Fruit fly (Drosophila melanogaster) whole organism, embryonic: ENCODE data around the gene NimC1.

ENCODE experiments used
- Adf1 ChIP-seq: fragments of 200-800 bp; sonication (Bioruptor generic); IDR thresholded peaks from 2 replicates; pipeline ENCODE4 v1.3.6; 2022; ENCODE audit warnings: missing biosample characterization, missing genetic modification characterization
- CG11093 ChIP-seq: fragments of 200-800 bp; sonication (Bioruptor generic); IDR thresholded peaks from 3 replicates; pipeline ENCODE4 v1.3.6; 2022; ENCODE audit warnings: missing biosample characterization, missing genetic modification characterization
- CG11247 ChIP-seq: fragments of 200-800 bp; sonication (Bioruptor generic); IDR thresholded peaks from 2 replicates; pipeline ENCODE4 v1.3.6; 2022; ENCODE audit warnings: missing biosample characterization, missing genetic modification characterization
- CG12744 ChIP-seq: fragments of 200-800 bp; sonication (Bioruptor generic); optimal IDR thresholded peaks from 2 replicates; lab custom pipeline; 2016; ENCODE audit warnings: missing biosample characterization, missing genetic modification characterization
- CG12769 ChIP-seq: fragments of 200-800 bp; sonication (Bioruptor generic); optimal IDR thresholded peaks from 2 replicates; lab custom pipeline; 2019; ENCODE audit warnings: missing biosample characterization, mild to moderate bottlenecking, missing genetic modification characterization, moderate library complexity
- CG13894 ChIP-seq: fragments of 200-800 bp; sonication (Bioruptor generic); optimal IDR thresholded peaks from 3 replicates; lab custom pipeline; 2018; ENCODE audit warnings: missing biosample characterization, mild to moderate bottlenecking, missing genetic modification characterization, moderate library complexity
- CG14441 ChIP-seq: fragments of 200-800 bp; sonication (Bioruptor generic); IDR thresholded peaks from 2 replicates; pipeline ENCODE4 v1.3.6; 2022; ENCODE audit warnings: missing biosample characterization, missing genetic modification characterization
- CG17829 ChIP-seq: fragments of 200-800 bp; optimal IDR thresholded peaks from 2 replicates; lab custom pipeline; 2019; ENCODE audit warnings: missing biosample characterization, mild to moderate bottlenecking, missing genetic modification characterization, moderate library complexity
- CG18619 ChIP-seq: fragments of 200-800 bp; sonication (Bioruptor generic); optimal IDR thresholded peaks from 3 replicates; lab custom pipeline; 2017; ENCODE audit warnings: missing biosample characterization, mild to moderate bottlenecking, missing genetic modification characterization
- CG2116 ChIP-seq: fragments of 200-800 bp; sonication (Bioruptor generic); optimal IDR thresholded peaks from 3 replicates; lab custom pipeline; 2018; ENCODE audit warnings: missing biosample characterization, mild to moderate bottlenecking, missing genetic modification characterization
- CG2199 ChIP-seq: fragments of 200-800 bp; sonication (Bioruptor generic); IDR thresholded peaks from 3 replicates; pipeline ENCODE4 v1.3.6; 2022; ENCODE audit warnings: missing biosample characterization, missing genetic modification characterization
- CG2678 ChIP-seq: fragments of 200-800 bp; sonication (Bioruptor generic); optimal IDR thresholded peaks from 3 replicates; lab custom pipeline; 2019; ENCODE audit warnings: missing biosample characterization, mild to moderate bottlenecking, missing genetic modification characterization, moderate library complexity
- CG2875 ChIP-seq: fragments of 200-800 bp; sonication (Bioruptor generic); optimal IDR thresholded peaks from 2 replicates; lab custom pipeline; 2017; ENCODE audit warnings: missing biosample characterization, mild to moderate bottlenecking, missing genetic modification characterization, missing genetic modification reagents
- CG3065 ChIP-seq: fragments of 200-800 bp; sonication (Bioruptor generic); optimal IDR thresholded peaks from 2 replicates; lab custom pipeline; 2016; ENCODE audit warnings: missing biosample characterization, missing genetic modification characterization
- CG3163 ChIP-seq: fragments of 200-800 bp; sonication (Bioruptor generic); optimal IDR thresholded peaks from 3 replicates; lab custom pipeline; 2016; ENCODE audit warnings: missing biosample characterization, missing genetic modification characterization
- CG32767 ChIP-seq: fragments of 200-800 bp; sonication (Bioruptor generic); IDR thresholded peaks from 2 replicates; pipeline ENCODE4 v1.3.6; 2022; ENCODE audit warnings: missing biosample characterization, missing genetic modification characterization
- CG3281 ChIP-seq: fragments of 200-800 bp; sonication (Bioruptor generic); optimal IDR thresholded peaks from 3 replicates; lab custom pipeline; 2017; ENCODE audit warnings: missing biosample characterization, mild to moderate bottlenecking, missing genetic modification characterization
- CG34224 ChIP-seq: fragments of 200-800 bp; sonication (Bioruptor generic); IDR thresholded peaks from 3 replicates; pipeline ENCODE4 v1.3.6; 2022; ENCODE audit warnings: missing biosample characterization, missing genetic modification characterization; ENCODE audit not compliant: partially characterized antibody
- CG34422 ChIP-seq: fragments of 200-800 bp; sonication (Bioruptor generic); IDR thresholded peaks from 3 replicates; pipeline ENCODE4 v1.3.6; 2022; ENCODE audit warnings: missing biosample characterization, missing genetic modification characterization
- CG3838 ChIP-seq: fragments of 200-800 bp; sonication (Bioruptor generic); optimal IDR thresholded peaks from 3 replicates; lab custom pipeline; 2016; ENCODE audit warnings: missing biosample characterization, missing genetic modification characterization
- CG5180 ChIP-seq: fragments of 200-800 bp; sonication (Bioruptor generic); optimal IDR thresholded peaks from 3 replicates; lab custom pipeline; 2017; ENCODE audit warnings: missing biosample characterization, missing genetic modification characterization, mild to moderate bottlenecking, moderate library complexity, missing genetic modification reagents
- CG6175 ChIP-seq: fragments of 200-800 bp; sonication (Bioruptor generic); IDR thresholded peaks from 3 replicates; pipeline ENCODE4 v1.3.6; 2022; ENCODE audit warnings: missing biosample characterization, missing genetic modification characterization
- CG7271 ChIP-seq: fragments of 200-800 bp; sonication (Bioruptor generic); optimal IDR thresholded peaks from 2 replicates; lab custom pipeline; 2018; ENCODE audit warnings: missing biosample characterization, mild to moderate bottlenecking, missing genetic modification characterization, moderate library complexity
- CG7372 ChIP-seq: fragments of 200-800 bp; sonication (Bioruptor generic); IDR thresholded peaks from 2 replicates; pipeline ENCODE4 v1.3.6; 2022; ENCODE audit warnings: missing biosample characterization, missing genetic modification characterization
- CG7963 ChIP-seq: fragments of 200-800 bp; sonication (Bioruptor generic); IDR thresholded peaks from 3 replicates; pipeline ENCODE4 v1.3.6; 2022; ENCODE audit warnings: missing biosample characterization, missing genetic modification characterization; ENCODE audit not compliant: partially characterized antibody
- CG8290 ChIP-seq, 3 experiments: fragments of 200-800 bp; sonication (Bioruptor generic); optimal IDR thresholded peaks; 2 replicates each; lab custom pipeline; 2016 to 2019; ENCODE audit warnings: missing biosample characterization in 3 of 3, missing genetic modification characterization in 3 of 3, mild to moderate bottlenecking in 2 of 3, moderate library complexity in 1 of 3
- Dref ChIP-seq: fragments of 200-800 bp; sonication (Bioruptor generic); IDR thresholded peaks from 2 replicates; pipeline ENCODE4 v1.3.6; 2022; ENCODE audit warnings: missing biosample characterization, missing genetic modification characterization
- Ets65A ChIP-seq: fragments of 200-800 bp; sonication (Bioruptor generic); peaks from one replicate; lab custom pipeline; 2016; ENCODE audit warnings: missing biosample characterization, missing genetic modification characterization
- Fer1 ChIP-seq: fragments of 200-800 bp; sonication (Bioruptor generic); optimal IDR thresholded peaks from 2 replicates; lab custom pipeline; 2017; ENCODE audit warnings: missing biosample characterization, mild to moderate bottlenecking, missing genetic modification characterization
- Fer3 ChIP-seq: fragments of 200-800 bp; sonication (Bioruptor generic); optimal IDR thresholded peaks from 2 replicates; lab custom pipeline; 2018; ENCODE audit warnings: missing biosample characterization, mild to moderate bottlenecking, missing genetic modification characterization, moderate library complexity
- H2.0 ChIP-seq: fragments of 200-800 bp; sonication (Bioruptor generic); IDR thresholded peaks from 2 replicates; pipeline ENCODE4 v1.3.6; 2022; ENCODE audit warnings: missing biosample characterization, missing genetic modification characterization
- HmgZ ChIP-seq: fragments of 200-800 bp; sonication (Bioruptor generic); optimal IDR thresholded peaks from 2 replicates; lab custom pipeline; 2018; ENCODE audit warnings: missing biosample characterization, mild to moderate bottlenecking, missing genetic modification characterization
- Hmr ChIP-seq: fragments of 200-800 bp; sonication (Bioruptor generic); optimal IDR thresholded peaks from 3 replicates; lab custom pipeline; 2017; ENCODE audit warnings: mild to moderate bottlenecking, missing biosample characterization, missing genetic modification reagents, missing genetic modification characterization
- Hr39 ChIP-seq: fragments of >200 bp; optimal IDR thresholded peaks from 2 replicates; lab custom pipeline; 2017
- Jarid2 ChIP-seq: fragments of 200-800 bp; sonication (Bioruptor generic); optimal IDR thresholded peaks from 3 replicates; lab custom pipeline; 2017; ENCODE audit warnings: mild to moderate bottlenecking, missing biosample characterization, missing genetic modification reagents, missing genetic modification characterization
- Stat92E ChIP-seq, 3 experiments: fragments of >200 bp in 2 of 3; fragments of 200-800 bp in 1 of 3; sonication (Bioruptor generic) in 1 of 3; optimal IDR thresholded peaks; 2 replicates each; lab custom pipeline; 2017 to 2019; ENCODE audit warnings: missing biosample characterization in 3 of 3, missing genetic modification characterization in 3 of 3, mild to moderate bottlenecking in 1 of 3, moderate library complexity in 1 of 3
- Vsx1 ChIP-seq: fragments of 200-800 bp; sonication (Bioruptor generic); optimal IDR thresholded peaks from 2 replicates; lab custom pipeline; 2017; ENCODE audit warnings: missing biosample characterization, mild to moderate bottlenecking, missing genetic modification characterization, missing genetic modification reagents
- al ChIP-seq: fragments of 200-800 bp; sonication (Bioruptor generic); IDR thresholded peaks from 2 replicates; pipeline ENCODE4 v1.3.6; 2022; ENCODE audit warnings: missing biosample characterization, missing genetic modification characterization
- caup ChIP-seq: fragments of 200-800 bp; sonication (Bioruptor generic); optimal IDR thresholded peaks from 3 replicates; lab custom pipeline; 2017; ENCODE audit warnings: missing biosample characterization, mild to moderate bottlenecking, missing genetic modification characterization, moderate library complexity; ENCODE audit not compliant: severe bottlenecking
- chinmo ChIP-seq: fragments of 200-800 bp; sonication (Bioruptor generic); IDR thresholded peaks from 4 replicates; pipeline ENCODE4 v1.3.6; 2022; ENCODE audit warnings: missing biosample characterization, missing genetic modification characterization; ENCODE audit not compliant: partially characterized antibody
- dmrt99B ChIP-seq: fragments of 200-800 bp; sonication (Bioruptor generic); optimal IDR thresholded peaks from 2 replicates; lab custom pipeline; 2018; ENCODE audit warnings: missing biosample characterization, mild to moderate bottlenecking, missing genetic modification characterization, moderate library complexity
- emc ChIP-seq: fragments of 200-800 bp; sonication (Bioruptor generic); optimal IDR thresholded peaks from 2 replicates; lab custom pipeline; 2016; ENCODE audit warnings: missing biosample characterization, missing genetic modification characterization
- fd3F ChIP-seq: fragments of 200-800 bp; sonication (Bioruptor generic); optimal IDR thresholded peaks from 2 replicates; lab custom pipeline; 2018; ENCODE audit warnings: missing biosample characterization, mild to moderate bottlenecking, missing genetic modification characterization, moderate library complexity
- lilli ChIP-seq: fragments of 200-800 bp; sonication (Bioruptor generic); optimal IDR thresholded peaks from 3 replicates; lab custom pipeline; 2016; ENCODE audit warnings: missing biosample characterization, missing genetic modification characterization
- maf-S ChIP-seq: fragments of 200-800 bp; sonication (Bioruptor generic); optimal IDR thresholded peaks from 2 replicates; lab custom pipeline; 2016; ENCODE audit warnings: missing biosample characterization, missing genetic modification characterization
- odd ChIP-seq: fragments of 200-800 bp; sonication (Bioruptor generic); optimal IDR thresholded peaks from 2 replicates; lab custom pipeline; 2017; ENCODE audit warnings: missing biosample characterization, mild to moderate bottlenecking, missing genetic modification characterization
- otp ChIP-seq: fragments of 200-800 bp; sonication (Bioruptor generic); IDR thresholded peaks from 3 replicates; pipeline ENCODE4, ENCODE4 v1.3.6; 2022; ENCODE audit warnings: missing biosample characterization, missing genetic modification characterization
- so ChIP-seq: fragments of 200-800 bp; sonication (Bioruptor generic); IDR thresholded peaks from 3 replicates; pipeline ENCODE4 v1.3.6; 2022; ENCODE audit warnings: missing biosample characterization, missing genetic modification characterization
- vnd ChIP-seq: fragments of 200-800 bp; sonication (Bioruptor generic); IDR thresholded peaks from 3 replicates; pipeline ENCODE4 v1.3.6; 2022; ENCODE audit warnings: missing biosample characterization, missing genetic modification characterization; ENCODE audit not compliant: partially characterized antibody
- zfh1 ChIP-seq: fragments of 200-800 bp; sonication (Bioruptor generic); IDR thresholded peaks from 3 replicates; pipeline ENCODE4 v1.3.6; 2022; ENCODE audit warnings: missing biosample characterization, missing genetic modification characterization

The NimC1 gene

dm6 chr2L:14013478-14013877 is 36.9 kb upstream of the NimC1 start:
- TF ChIP-seq so (GFP tag; lab: Robert Waterston, UW) (peak; percentile 57; the same call in 1 of the 3 replicates), CG2875 (GFP tag; lab: Kevin White, UChicago) (no peak), CG18619 (GFP tag; lab: Kevin White, UChicago) (no peak), CG8290 (GFP tag; optimal IDR thresholded peaks at IDR 0.05; lab: Kevin White, UChicago) (no peak), CG8290 (tag; optimal IDR thresholded peaks at IDR 0.05; lab: Kevin White, UChicago) (peak in 1 of 2 experiments; percentile 60), CG3281 (GFP tag; lab: Kevin White, UChicago) (peak; percentile 22), Ets65A (peak; percentile 59), emc (no peak), CG3065 (no peak), Fer1 (GFP tag; lab: Kevin White, UChicago) (peak; percentile 12), fd3F (GFP tag; lab: Kevin White, UChicago) (no peak), vnd (no peak), Adf1 (GFP tag; lab: Robert Waterston, UW) (peak; percentile 96), dmrt99B (tag; lab: Kevin White, UChicago) (no peak), CG3163 (no peak), chinmo (GFP tag; lab: Robert Waterston, UW) (0 out of 4 replicates have a peak, but pooled peaks have one; percentile 66), HmgZ (peak; percentile 28), CG34224 (no peak), CG12769 (tag; lab: Kevin White, UChicago) (peak; percentile 78), CG3838 (GFP tag; lab: Kevin White, UChicago) (no peak), Jarid2 (peak; percentile 38), caup (GFP tag; lab: Kevin White, UChicago) (peak; percentile 51), CG2116 (GFP tag; lab: Kevin White, UChicago) (no peak), CG11247 (GFP tag; lab: Robert Waterston, UW) (0 out of 2 replicates have a peak, but pooled peaks have one; percentile 11), CG14441 (GFP tag; lab: Robert Waterston, UW) (0 out of 2 replicates have a peak, but pooled peaks have one; percentile 7), CG11093 (GFP tag; lab: Robert Waterston, UW) (0 out of 3 replicates have a peak, but pooled peaks have one; percentile 20), CG5180 (peak; percentile 23), al (0 out of 2 replicates have a peak, but pooled peaks have one; percentile 21), Dref (GFP tag; lab: Robert Waterston, UW) (no peak), zfh1 (GFP tag; lab: Robert Waterston, UW) (peak; percentile 57; the same call in 1 of the 3 replicates), CG7372 (GFP tag; lab: Robert Waterston, UW) (no peak), CG32767 (GFP tag; lab: Robert Waterston, UW) (no peak), CG17829 (tag; lab: Kevin White, UChicago) (no peak), CG6175 (GFP tag; lab: Robert Waterston, UW) (peak; percentile 55; the same call in 1 of the 3 replicates), CG34422 (0 out of 3 replicates have a peak, but pooled peaks have one; percentile 9), CG2678 (tag; lab: Kevin White, UChicago) (peak; percentile 14), CG7963 (no peak), Vsx1 (GFP tag; lab: Kevin White, UChicago) (peak; percentile 11), maf-S (no peak), Fer3 (tag; lab: Kevin White, UChicago) (peak; percentile 14), CG2199 (GFP tag; lab: Robert Waterston, UW) (no peak), CG7271 (tag; lab: Kevin White, UChicago) (no peak), Stat92E (GFP tag; optimal IDR thresholded peaks at IDR 0.05; lab: Kevin White, UChicago) (no peak), odd (GFP tag; lab: Kevin White, UChicago) (no peak), Hr39 (lab: Kevin White, UChicago) (no peak), CG12744 (no peak), lilli (GFP tag; lab: Kevin White, UChicago) (peak; percentile 27), Hmr (GFP tag; lab: Kevin White, UChicago) (peak; percentile 34), H2.0 (no peak), CG13894 (tag; lab: Kevin White, UChicago) (peak; percentile 54), otp (GFP tag; lab: Robert Waterston, UW) (no peak)
